Worm (Caenorhabditis elegans) whole organism, L4/young adult: ENCODE measurements around the gene F56D6.12.
"Not testable (repeated sequence)": the region's sequence is repeated elsewhere in the genome, so short reads cannot be mapped to it uniquely, and the experiment has no call there.

Experiments used
- W03F9.2 ChIP-seq: fragments of 150-350 bp; optimal IDR thresholded peaks from 2 replicates; lab custom pipeline; 2014; ENCODE audit warnings: missing biosample characterization, missing genetic modification characterization
- dao-5 ChIP-seq: sonication (generic microtip); optimal IDR thresholded peaks from 2 replicates; lab custom pipeline; 2016; ENCODE audit warnings: missing genotype, missing genetic modification characterization, moderate library complexity, missing compliant biosample characterization
- him-1 ChIP-seq: sonication (generic microtip); optimal IDR thresholded peaks from 2 replicates; lab custom pipeline; 2016; ENCODE audit warnings: missing genotype, missing genetic modification reagents, missing genetic modification characterization, missing compliant biosample characterization

Gene F56D6.12

ce11 chrIV:3914462-3914861 is 6.5 kb downstream of the F56D6.12 start, which contains the start of gene F56D6.19:
F56D6.19 (plus strand) TSS chrIV:3914762.
- TF ChIP-seq W03F9.2 (tag; lab: Kevin White, UChicago) (no peak), him-1 (tag; lab: Kevin White, UChicago) (no peak), dao-5 (tag; lab: Kevin White, UChicago) (no peak)

ce11 chrIV:3915296-3915695 is 7.4 kb downstream of the F56D6.12 start, which contains the start of gene srz-20:
srz-20 (plus strand) TSS chrIV:3915596.
- TF ChIP-seq him-1 (tag; lab: Kevin White, UChicago) (no peak), W03F9.2 (tag; lab: Kevin White, UChicago) (no peak), dao-5 (tag; lab: Kevin White, UChicago) (no peak)

- TF ChIP-seq him-1 (tag; lab: Kevin White, UChicago): no peak
- TF ChIP-seq W03F9.2 (tag; lab: Kevin White, UChicago): no peak
- TF ChIP-seq dao-5 (tag; lab: Kevin White, UChicago): no peak
These were observed 9.5 kb downstream of the F56D6.12 start, which contains the start of gene F56D6.14 for ce11 chrIV:3917405-3917804. F56D6.14 (plus strand) TSS chrIV:3917705.

- TF ChIP-seq dao-5 (tag; lab: Kevin White, UChicago) (no peak), him-1 (tag; lab: Kevin White, UChicago) (no peak), W03F9.2 (tag; lab: Kevin White, UChicago) (no peak)
These were observed 10.2 kb downstream of the F56D6.12 start, which contains the start of gene F56D6.23 for ce11 chrIV:3918160-3918559. F56D6.23 (plus strand) TSS chrIV:3918460.

ce11 chrIV:3919506-3919905 is 11.6 kb downstream of the F56D6.12 start, which contains the start of gene srz-19:
srz-19 (plus strand) TSS chrIV:3919806.
- TF ChIP-seq W03F9.2 (tag; lab: Kevin White, UChicago) (no peak), him-1 (tag; lab: Kevin White, UChicago) (no peak), dao-5 (tag; lab: Kevin White, UChicago) (no peak)

ce11 chrIV:3921898-3922297 is 14.0 kb downstream of the F56D6.12 start, which contains the start of gene clec-67:
clec-67 (plus strand) TSS chrIV:3922165.
- TF ChIP-seq him-1 (tag; lab: Kevin White, UChicago) (no peak), dao-5 (tag; lab: Kevin White, UChicago) (no peak), W03F9.2 (tag; lab: Kevin White, UChicago) (no peak)

ce11 chrIV:3926117-3926516 is 18.2 kb downstream of the F56D6.12 start, which contains the start of gene clec-68:
clec-68 (plus strand) TSS chrIV:3926417.
- TF ChIP-seq dao-5 (tag; lab: Kevin White, UChicago) (no peak), W03F9.2 (tag; lab: Kevin White, UChicago) (no peak), him-1 (tag; lab: Kevin White, UChicago) (no peak)

ce11 chrIV:3932408-3932807 is 24.5 kb downstream of the F56D6.12 start, which contains the start of gene clec-70:
clec-70 (plus strand) TSS chrIV:3932708.
- TF ChIP-seq him-1, W03F9.2, dao-5 (tag; lab: Kevin White, UChicago): not testable (repeated sequence)

ce11 chrIV:3937097-3937496 is 29.2 kb downstream of the F56D6.12 start, which contains the start of gene clec-71:
clec-71 (plus strand) TSS chrIV:3937458.
- TF ChIP-seq W03F9.2 (tag; lab: Kevin White, UChicago): no peak
- TF ChIP-seq him-1 (tag; lab: Kevin White, UChicago): no peak
- no peak for TF ChIP-seq dao-5 (tag; lab: Kevin White, UChicago)

- TF ChIP-seq W03F9.2 (tag; lab: Kevin White, UChicago): no peak
- TF ChIP-seq him-1 (tag; lab: Kevin White, UChicago): no peak
- no peak for TF ChIP-seq dao-5 (tag; lab: Kevin White, UChicago)
These were observed 33.9 kb downstream of the F56D6.12 start, which contains the start of gene clec-174 for ce11 chrIV:3941658-3942328. clec-174 (minus strand) TSS chrIV:3941708.

ce11 chrIV:3943003-3943402 is 35.1 kb downstream of the F56D6.12 start, which contains the start of gene Y46C8AL.11:
Y46C8AL.11 (plus strand) TSS chrIV:3943303.
- no peak for TF ChIP-seq dao-5 (tag; lab: Kevin White, UChicago)
- no peak for TF ChIP-seq W03F9.2 (tag; lab: Kevin White, UChicago)
- no peak for TF ChIP-seq him-1 (tag; lab: Kevin White, UChicago)

ce11 chrIV:3944459-3944858 is 36.5 kb downstream of the F56D6.12 start, which contains the start of gene clec-72:
clec-72 (plus strand) TSS chrIV:3944816.
- TF ChIP-seq him-1 (tag; lab: Kevin White, UChicago): no peak
- TF ChIP-seq dao-5 (tag; lab: Kevin White, UChicago): no peak
- TF ChIP-seq W03F9.2 (tag; lab: Kevin White, UChicago): no peak

ce11 chrIV:3956095-3956494 is 48.2 kb downstream of the F56D6.12 start, which contains the start of gene clec-73:
clec-73 (minus strand) TSS chrIV:3956195.
- TF ChIP-seq W03F9.2 (tag; lab: Kevin White, UChicago): no peak
- no peak for TF ChIP-seq him-1 (tag; lab: Kevin White, UChicago)
- no peak for TF ChIP-seq dao-5 (tag; lab: Kevin White, UChicago)
